Fruit fly (Drosophila melanogaster): ENCODE measurements around the gene Osi13.
A peak's percentile ranks its signal among the peaks of the same experiment; 100 is the strongest.

The Osi13 gene

dm6 chr3R:6301257-6301839 lies 9.8 kb downstream of the Osi13 start, which contains the start of gene Osi15 (continued):
- TF ChIP-seq CG31224 (GFP tag; IDR thresholded peaks at IDR 0.05): no peak
- no peak for TF ChIP-seq sob (GFP tag; IDR thresholded peaks at IDR 0.05)
- TF ChIP-seq Side (GFP tag; optimal IDR thresholded peaks at IDR 0.05): no peak
- TF ChIP-seq Hmx (GFP tag; optimal IDR thresholded peaks at IDR 0.05): no peak
- TF ChIP-seq Scr (GFP tag; IDR thresholded peaks at IDR 0.05; ENCODE audit: partially characterized antibody): no peak
- no peak for TF ChIP-seq CTCF (GFP tag; optimal IDR thresholded peaks at IDR 0.05)
- no peak for TF ChIP-seq CG9932 (GFP tag; IDR thresholded peaks at IDR 0.05)
- TF ChIP-seq slp2 (GFP tag; optimal IDR thresholded peaks at IDR 0.05): no peak
- no peak for TF ChIP-seq CG4282 (GFP tag; optimal IDR thresholded peaks at IDR 0.05)
- no peak for TF ChIP-seq CG8290 (GFP tag; optimal IDR thresholded peaks at IDR 0.05)
- no peak for TF ChIP-seq CG8290 (tag; optimal IDR thresholded peaks at IDR 0.05)

dm6 chr3R:6303738-6304137 lies 12.2 kb downstream of the Osi13 start, which contains the start of gene CG46396:
CG46396 (plus strand) TSS chr3R:6304038.
- TF ChIP-seq onecut (GFP tag; IDR thresholded peaks at IDR 0.05) (no peak), fu2 (GFP tag; optimal IDR thresholded peaks at IDR 0.05) (no peak), Dad (GFP tag; optimal IDR thresholded peaks at IDR 0.05) (no peak)

- TF ChIP-seq hb (GFP tag; IDR thresholded peaks at IDR 0.05; ENCODE audit: partially characterized antibody): 0 out of 3 replicates have a peak, but pooled peaks have one; percentile 28
- no peak for TF ChIP-seq Fer3 (tag; optimal IDR thresholded peaks at IDR 0.05)
- peak; percentile 31 for TF ChIP-seq Blimp-1 (GFP tag; optimal IDR thresholded peaks at IDR 0.05)
- TF ChIP-seq CG9727 (GFP tag; optimal IDR thresholded peaks at IDR 0.05): no peak
- TF ChIP-seq HLH4C (GFP tag; IDR thresholded peaks at IDR 0.05; ENCODE audit: partially characterized antibody): no peak
- no peak for TF ChIP-seq org-1 (GFP tag; optimal IDR thresholded peaks at IDR 0.05)
These were observed 13.4 kb downstream of the Osi13 start, which contains the start of gene Osi16 for dm6 chr3R:6304947-6305346. Osi16 (plus strand) TSS chr3R:6305247.

- TF ChIP-seq Abd-B (GFP tag; optimal IDR thresholded peaks at IDR 0.05): no peak
- TF ChIP-seq dpn (GFP tag; optimal IDR thresholded peaks at IDR 0.05): no peak
- no peak for TF ChIP-seq ac (GFP tag; optimal IDR thresholded peaks at IDR 0.05)
- TF ChIP-seq Camta (GFP tag; optimal IDR thresholded peaks at IDR 0.05): no peak
- no peak for TF ChIP-seq sd (tag; optimal IDR thresholded peaks at IDR 0.05)
- TF ChIP-seq CG6272 (GFP tag; IDR thresholded peaks at IDR 0.05): no peak
These were observed 15.0 kb downstream of the Osi13 start, which contains the start of gene CG46026 for dm6 chr3R:6306584-6306983. CG46026 (plus strand) TSS chr3R:6306884.

- no peak for TF ChIP-seq sens-2 (GFP tag; IDR thresholded peaks at IDR 0.05)
- TF ChIP-seq CG32772 (GFP tag; IDR thresholded peaks at IDR 0.05): no peak
- no peak for TF ChIP-seq Sry-β (GFP tag; optimal IDR thresholded peaks at IDR 0.05)
- no peak for TF ChIP-seq pum (GFP tag; optimal IDR thresholded peaks at IDR 0.05)
- no peak for TF ChIP-seq CG12744 (GFP tag; optimal IDR thresholded peaks at IDR 0.05)
- TF ChIP-seq pho (GFP tag; optimal IDR thresholded peaks at IDR 0.05): no peak
- TF ChIP-seq mirr (GFP tag; optimal IDR thresholded peaks at IDR 0.05): no peak
- TF ChIP-seq caup (GFP tag; optimal IDR thresholded peaks at IDR 0.05; ENCODE audit: severe bottlenecking): no peak
- TF ChIP-seq ac (GFP tag; optimal IDR thresholded peaks at IDR 0.05): no peak
- no peak for TF ChIP-seq CG18011 (GFP tag; optimal IDR thresholded peaks at IDR 0.05)
- no peak for TF ChIP-seq phol (tag; optimal IDR thresholded peaks at IDR 0.05)
- no peak for TF ChIP-seq CG13287 (GFP tag; IDR thresholded peaks at IDR 0.05; ENCODE audit: partially characterized antibody)
- TF ChIP-seq tll (GFP tag; optimal IDR thresholded peaks at IDR 0.05): no peak
- TF ChIP-seq Rx (GFP tag; IDR thresholded peaks at IDR 0.05): no peak
- TF ChIP-seq CG7839 (tag; optimal IDR thresholded peaks at IDR 0.05): no peak
- TF ChIP-seq Abd-B (GFP tag; optimal IDR thresholded peaks at IDR 0.05): no peak
- no peak for TF ChIP-seq az2 (GFP tag; optimal IDR thresholded peaks at IDR 0.05)
- no peak for TF ChIP-seq dmrt11E (tag; optimal IDR thresholded peaks at IDR 0.05)
- TF ChIP-seq kay (GFP tag; optimal IDR thresholded peaks at IDR 0.05): no peak
These were observed 18.1 kb downstream of the Osi13 start, which contains the start of gene CG31560 for dm6 chr3R:6309676-6310075. CG31560 (plus strand) TSS chr3R:6309976.

All from whole organism, embryonic.